Fruit fly (Drosophila melanogaster): ENCODE results near the gene CG13801.

Gene CG13801

DNA sequence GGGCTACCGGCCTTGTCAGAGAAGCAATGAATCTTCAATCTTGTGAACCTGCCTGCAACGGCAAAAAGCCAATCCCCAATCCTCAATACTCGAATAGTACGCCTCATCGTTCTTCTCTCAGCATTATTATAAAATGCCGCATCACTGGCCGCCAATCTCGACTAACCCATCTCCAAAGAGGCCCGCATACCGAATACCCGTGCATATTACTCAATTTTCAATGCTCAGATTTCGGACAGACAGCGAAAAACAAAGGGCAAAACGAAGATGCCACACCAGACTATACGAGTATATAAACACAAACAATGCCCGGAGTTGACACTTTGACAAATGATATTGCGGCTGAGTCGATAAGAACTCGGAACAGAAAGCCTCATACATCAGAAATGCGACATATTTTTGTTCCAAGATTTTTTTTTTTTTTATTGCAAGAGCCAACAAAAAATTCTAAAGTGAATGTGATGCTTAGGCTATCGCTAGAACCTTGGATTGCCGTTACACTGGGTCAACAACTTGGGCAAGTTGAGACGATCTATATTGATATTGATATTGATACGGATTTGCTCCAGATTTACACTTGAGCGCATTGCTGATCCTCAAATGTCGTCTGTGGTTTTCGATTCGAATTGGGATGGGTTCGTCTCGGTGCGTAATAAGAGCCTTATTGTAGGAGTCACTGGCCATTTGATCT is 32.5 kb downstream of the CG13801 start:
- no peak for TF ChIP-seq CG17801 (GFP tag; optimal IDR thresholded peaks at IDR 0.05; ENCODE audit: partially characterized antibody)

DNA sequence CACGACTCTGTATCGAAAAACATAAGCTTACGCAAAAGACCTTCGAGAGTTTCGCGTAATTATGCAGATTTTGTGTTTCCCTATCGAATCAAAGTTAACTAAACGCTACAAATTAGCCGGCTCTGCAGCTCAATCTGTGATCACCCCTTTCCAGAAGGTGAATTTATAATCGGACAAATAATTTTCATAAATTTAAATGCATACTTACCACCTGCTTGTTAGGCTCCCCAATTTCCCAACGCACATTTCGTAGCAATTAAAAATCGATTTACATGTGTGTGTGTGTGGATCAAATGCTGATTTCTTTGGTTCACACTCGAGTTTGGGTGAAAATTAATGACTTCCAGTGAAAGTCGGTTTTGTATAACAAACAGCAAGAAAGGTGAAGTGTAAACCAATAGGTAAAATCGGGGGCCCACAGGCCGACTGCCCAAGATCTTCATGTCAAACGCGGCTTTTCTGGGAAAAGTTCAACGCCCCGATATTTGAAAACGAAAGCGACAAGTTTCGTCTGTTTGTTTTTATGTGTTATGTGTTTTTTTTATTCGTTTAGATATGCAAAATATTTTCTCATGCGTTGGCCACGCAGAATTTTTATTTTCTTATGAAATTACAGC is 37.3 kb downstream of the CG13801 start:
- no peak for TF ChIP-seq CG17801 (GFP tag; optimal IDR thresholded peaks at IDR 0.05; ENCODE audit: partially characterized antibody)

DNA sequence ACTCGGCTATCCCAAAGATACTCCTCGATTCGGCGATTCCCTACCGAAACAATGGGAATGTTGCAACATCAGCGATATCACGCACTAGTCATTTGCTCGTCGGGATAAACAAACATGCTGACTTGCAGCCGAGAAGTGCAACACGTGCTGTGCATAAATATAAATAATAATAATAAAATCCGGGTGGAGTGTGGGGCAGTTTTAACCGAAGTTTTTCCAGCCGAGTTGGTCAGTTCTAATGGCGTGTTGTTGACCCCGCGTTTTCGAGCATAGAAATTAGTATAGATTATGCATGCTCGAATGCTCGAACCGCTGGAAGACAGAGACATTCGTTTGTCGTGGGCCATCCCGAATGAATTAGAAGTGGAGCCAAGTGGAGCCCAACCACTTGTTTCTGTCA is 38.3 kb downstream of the CG13801 start:
- no peak for TF ChIP-seq CG17801 (GFP tag; optimal IDR thresholded peaks at IDR 0.05; ENCODE audit: partially characterized antibody)

DNA sequence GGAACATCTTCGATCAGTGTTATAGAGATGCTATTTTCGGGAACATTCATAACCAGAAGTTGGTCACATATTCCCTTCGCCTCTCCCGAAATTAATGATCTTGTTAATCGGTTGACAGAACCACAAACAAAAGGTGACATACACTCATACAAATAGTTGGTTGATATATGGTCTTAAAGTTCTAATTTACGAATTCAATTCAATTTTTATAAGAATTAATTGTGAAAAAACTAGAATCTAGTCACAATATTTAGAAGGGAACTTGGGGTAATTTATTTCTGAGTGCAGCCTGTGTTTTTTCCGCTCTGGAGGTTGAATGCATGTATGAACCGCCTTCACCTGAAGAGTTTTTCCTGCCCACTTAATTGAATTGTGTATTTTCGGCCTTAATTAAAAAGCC is 39.4 kb downstream of the CG13801 start:
- no peak for TF ChIP-seq CG17801 (GFP tag; optimal IDR thresholded peaks at IDR 0.05; ENCODE audit: partially characterized antibody)

DNA sequence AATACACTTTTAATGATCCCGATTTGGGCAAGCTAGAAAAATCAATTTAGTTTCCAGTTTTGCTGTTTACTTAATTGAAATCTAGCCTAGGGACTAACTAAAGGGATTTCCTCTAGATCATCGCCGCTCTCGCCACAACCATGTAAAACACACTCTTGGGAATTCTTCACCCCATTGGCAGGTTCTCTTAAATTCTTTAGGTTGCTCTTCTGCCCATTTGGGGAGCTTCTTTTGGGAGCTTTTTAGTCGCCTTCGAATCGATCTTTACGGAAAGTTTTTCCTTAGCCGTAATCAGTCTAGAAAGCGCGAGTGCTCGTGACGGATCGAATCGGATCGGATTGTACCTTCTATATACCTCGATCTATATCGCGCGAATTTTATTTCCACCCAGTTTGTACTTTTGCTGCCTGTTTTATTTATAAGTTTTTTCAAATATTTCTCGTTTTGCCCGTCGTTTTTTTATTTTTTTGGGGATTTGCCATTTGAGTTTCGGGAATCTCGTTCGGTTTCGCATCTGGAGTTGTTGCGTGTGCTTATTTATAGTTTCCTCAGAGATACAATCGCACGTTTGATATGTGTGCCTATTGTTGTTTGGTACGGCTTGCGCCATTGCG is 40.0 kb downstream of the CG13801 start:
- TF ChIP-seq CG17801 (GFP tag; optimal IDR thresholded peaks at IDR 0.05; ENCODE audit: partially characterized antibody), result no peak

DNA sequence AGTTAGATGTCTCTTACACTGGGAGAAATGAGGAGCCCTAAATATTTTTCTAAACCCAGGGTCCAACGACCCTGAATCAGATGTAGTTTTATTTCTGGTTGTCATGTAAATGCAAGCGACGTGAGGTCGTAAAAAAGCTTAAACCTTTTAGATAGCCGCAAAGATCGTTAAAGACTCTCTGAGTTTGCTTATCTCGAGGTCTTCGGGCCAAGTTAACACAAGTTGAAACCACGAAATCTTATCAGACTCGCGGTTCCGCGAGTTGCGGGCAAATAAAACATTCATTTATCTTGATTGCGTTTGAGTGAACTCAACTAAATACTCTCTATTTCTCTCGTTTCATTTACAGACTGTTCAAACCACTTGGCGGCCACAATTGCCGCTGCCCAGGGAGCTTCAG is 41.8 kb downstream of the CG13801 start:
- TF ChIP-seq CG17801 (GFP tag; optimal IDR thresholded peaks at IDR 0.05; ENCODE audit: partially characterized antibody), result no peak

DNA sequence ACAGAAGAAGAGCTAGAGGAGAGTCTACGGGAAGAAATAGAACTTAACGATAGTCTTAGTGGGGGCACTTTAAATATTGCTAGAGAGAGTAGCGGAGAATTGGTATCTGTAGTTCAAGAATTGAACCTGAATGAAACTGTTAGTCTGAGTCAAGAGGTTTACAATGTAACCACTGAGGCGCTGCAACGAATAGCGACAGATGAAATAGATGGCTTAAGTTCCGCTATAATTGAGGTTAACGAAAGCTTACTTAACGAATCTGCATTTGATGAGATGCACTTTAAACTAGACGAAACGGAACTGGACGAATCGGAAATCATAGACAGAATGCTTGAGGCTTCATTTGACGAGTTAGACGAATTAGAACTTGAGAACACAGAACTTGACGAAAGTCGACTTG is 46.9 kb downstream of the CG13801 start:
- TF ChIP-seq CG17801 (GFP tag; optimal IDR thresholded peaks at IDR 0.05; ENCODE audit: partially characterized antibody), result no peak

DNA sequence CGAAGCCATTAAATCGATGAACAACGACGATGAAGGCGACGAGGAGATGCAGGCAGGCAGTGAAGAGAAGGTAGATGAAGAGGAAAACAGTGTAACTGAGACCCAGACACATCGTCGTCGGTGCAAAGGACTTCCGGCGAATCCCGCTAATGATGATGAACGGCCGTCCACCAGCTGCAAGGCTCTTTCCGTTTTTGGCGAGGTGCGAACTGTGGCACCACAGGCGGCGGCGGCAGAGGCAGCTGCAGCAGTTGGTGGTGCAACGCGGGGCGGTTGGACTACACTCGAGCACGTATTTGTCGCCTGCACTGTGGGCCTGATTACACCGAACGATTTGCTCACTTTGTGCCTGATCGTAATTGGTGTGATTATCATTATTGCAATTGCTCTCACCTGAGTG is 47.6 kb downstream of the CG13801 start:
- no peak for TF ChIP-seq CG17801 (GFP tag; optimal IDR thresholded peaks at IDR 0.05; ENCODE audit: partially characterized antibody)

DNA sequence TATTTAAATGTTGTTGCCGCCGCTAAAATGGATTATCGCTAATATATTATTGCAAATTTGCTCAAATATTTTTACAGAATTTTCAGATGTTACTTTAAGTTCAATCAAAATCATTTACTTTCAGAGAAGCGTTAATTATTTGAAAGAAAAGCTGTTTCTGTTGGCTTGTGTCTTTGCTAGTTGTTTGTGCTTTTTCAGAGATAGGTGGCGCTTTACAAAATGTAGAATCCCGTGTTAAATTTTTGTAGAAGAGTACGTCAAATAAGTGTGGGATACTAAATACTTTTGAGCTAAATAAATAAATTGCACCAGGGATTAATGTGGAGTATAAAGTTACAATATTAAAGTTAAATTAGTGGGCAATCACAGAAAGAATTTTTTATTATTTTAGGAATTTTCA is 48.9 kb downstream of the CG13801 start:
- TF ChIP-seq CG17801 (GFP tag; optimal IDR thresholded peaks at IDR 0.05; ENCODE audit: partially characterized antibody), result no peak

DNA sequence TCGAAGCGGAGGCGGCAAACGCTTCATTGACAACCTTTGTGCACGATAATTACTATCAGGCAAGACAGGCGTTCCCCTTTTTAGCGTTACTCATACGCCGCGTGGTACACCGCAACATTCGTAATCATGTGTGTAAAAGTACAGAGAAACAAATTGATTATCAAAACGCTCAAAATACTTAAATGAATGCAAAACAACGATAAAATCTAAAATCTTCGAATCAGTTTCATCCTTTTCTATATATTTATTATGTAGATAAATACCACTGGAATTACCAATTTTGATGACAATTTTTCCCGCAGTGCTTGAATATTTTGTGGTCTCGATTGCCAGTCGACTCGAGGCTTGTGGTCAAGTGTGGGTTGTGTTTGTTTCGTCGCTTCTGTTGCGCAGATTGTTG is 50.5 kb downstream of the CG13801 start:
- no peak for TF ChIP-seq CG17801 (GFP tag; optimal IDR thresholded peaks at IDR 0.05; ENCODE audit: partially characterized antibody)

DNA sequence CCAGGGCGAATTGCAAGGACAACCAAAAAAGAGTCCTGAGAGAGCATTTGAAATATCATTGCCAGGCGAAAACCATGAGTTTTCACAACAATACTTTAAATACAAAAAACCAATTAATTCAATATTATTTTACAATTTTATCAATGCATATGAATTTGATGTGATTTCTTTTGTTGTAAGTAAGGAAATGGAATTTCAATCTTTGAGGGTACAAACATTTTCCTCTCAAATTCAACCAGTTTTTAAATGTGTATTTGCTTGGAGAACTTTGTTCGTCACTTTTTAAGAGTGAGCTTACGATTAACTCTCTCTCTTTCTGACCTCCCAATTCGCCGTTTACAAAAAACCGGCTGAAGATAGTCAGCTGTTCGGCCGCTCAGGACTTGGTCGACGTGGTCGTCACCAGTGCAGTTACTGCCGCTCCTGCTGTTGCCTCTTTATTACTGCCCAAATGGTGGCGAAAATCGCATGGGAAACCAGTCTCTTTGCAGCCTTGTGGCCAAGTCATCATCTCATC is 51.3 kb downstream of the CG13801 start:
- TF ChIP-seq CG17801 (GFP tag; optimal IDR thresholded peaks at IDR 0.05; ENCODE audit: partially characterized antibody), result no peak

All from ovary, adult (tissue).